Worm (Caenorhabditis elegans) whole organism, L1 larva: Measurements from ENCODE around the gene nhr-271.

Experiments used
- aly-2 ChIP-seq: fragments of 150-350 bp; optimal IDR thresholded peaks from 2 replicates; lab custom pipeline; 2014; ENCODE audit warnings: missing biosample characterization, missing genetic modification characterization
- ces-1 ChIP-seq: fragments of 150-350 bp; optimal IDR thresholded peaks from 2 replicates; lab custom pipeline; 2014; ENCODE audit warnings: missing biosample characterization, missing genetic modification reagents, missing genetic modification characterization
- dpl-1 ChIP-seq, 3 experiments: fragments of 150-350 bp in 2 of 3; sonication (generic microtip) in 1 of 3; optimal IDR thresholded peaks; 2 replicates each; lab custom pipeline; 2014 to 2017; ENCODE audit warnings: missing biosample characterization in 3 of 3, missing genetic modification characterization in 3 of 3, missing genetic modification reagents in 3 of 3
- fkh-10 ChIP-seq: sonication (generic microtip); optimal IDR thresholded peaks from 2 replicates; lab custom pipeline; 2017; ENCODE audit warnings: missing biosample characterization, missing genetic modification reagents, missing genetic modification characterization
- lin-35 ChIP-seq, 2 experiments: fragments of 150-350 bp; optimal IDR thresholded peaks; 2 replicates each; lab custom pipeline; 2014; ENCODE audit warnings: missing biosample characterization in 2 of 2, missing genetic modification characterization in 2 of 2, missing genetic modification reagents in 2 of 2
- nhr-11 ChIP-seq: fragments of 150-350 bp; optimal IDR thresholded peaks from 2 replicates; lab custom pipeline; 2014; ENCODE audit warnings: missing biosample characterization, missing genetic modification characterization
- nhr-237 ChIP-seq: fragments of 150-350 bp; optimal IDR thresholded peaks from 2 replicates; lab custom pipeline; 2014; ENCODE audit warnings: missing biosample characterization, missing genetic modification characterization
- nhr-76 ChIP-seq: sonication (generic microtip); optimal IDR thresholded peaks from 2 replicates; lab custom pipeline; 2017; ENCODE audit warnings: missing biosample characterization, missing genetic modification characterization
- unc-62 ChIP-seq: fragments of 150-350 bp; optimal IDR thresholded peaks from 2 replicates; lab custom pipeline; 2014; ENCODE audit warnings: missing biosample characterization, missing genetic modification reagents, missing genetic modification characterization

ce11 chrV:16540657-16541056 lies 39.7 kb downstream of the nhr-271 start:
- TF ChIP-seq nhr-11 (tag; lab: Kevin White, UChicago) (no peak), aly-2 (tag; lab: Kevin White, UChicago) (no peak), fkh-10 (GFP tag; lab: Kevin White, UChicago) (no peak), dpl-1 (GFP tag; optimal IDR thresholded peaks at IDR 0.05; lab: Kevin White, UChicago) (no peak), lin-35 (GFP tag; optimal IDR thresholded peaks at IDR 0.05; lab: Kevin White, UChicago) (no peak), ces-1 (no peak), nhr-76 (tag; lab: Kevin White, UChicago) (no peak), nhr-237 (no peak), unc-62 (no peak)
